Worm (Caenorhabditis elegans) whole organism, midembryonic: ENCODE measurements around the gene Y54G2A.32.

Experiments
- T22C8.4 ChIP-seq: fragments of 200-800 bp; sonication (Bioruptor generic); IDR thresholded peaks from 2 replicates; pipeline ENCODE4 v1.3.6; 2022; ENCODE audit warnings: missing genetic modification characterization, missing compliant biosample characterization
- flt-1 ChIP-seq: fragments of 200-800 bp; sonication (Bioruptor generic); IDR thresholded peaks from 2 replicates; pipeline ENCODE4 v1.3.6; 2022; ENCODE audit warnings: missing genetic modification characterization, missing compliant biosample characterization
- klf-2 ChIP-seq: fragments of 200-800 bp; sonication (Bioruptor generic); conservative IDR thresholded peaks from 2 replicates; pipeline ENCODE4 v1.3.6; 2022; ENCODE audit warnings: missing genetic modification reagents, missing genetic modification characterization, missing compliant biosample characterization
- med-1 ChIP-seq: sonication (generic microtip); optimal IDR thresholded peaks from 2 replicates; lab custom pipeline; 2017; ENCODE audit warnings: missing genetic modification characterization, mild to moderate bottlenecking, missing compliant biosample characterization, antibody characterized with exemption, missing genetic modification reagents; ENCODE audit not compliant: insufficient read depth
- ref-1 ChIP-seq: fragments of 200-800 bp; sonication (Bioruptor generic); conservative IDR thresholded peaks from 2 replicates; pipeline ENCODE4 v1.3.6; 2022; ENCODE audit warnings: missing genetic modification reagents, missing genetic modification characterization, missing compliant biosample characterization
- tab-1 ChIP-seq: fragments of 200-800 bp; sonication (Bioruptor generic); IDR thresholded peaks from 2 replicates; pipeline ENCODE4 v1.3.6; 2022; ENCODE audit warnings: missing genetic modification characterization, missing compliant biosample characterization
- ztf-29 ChIP-seq: fragments of 200-800 bp; sonication (Bioruptor generic); IDR thresholded peaks from 2 replicates; pipeline ENCODE4 v1.3.6; 2022; ENCODE audit warnings: missing genetic modification reagents, missing genetic modification characterization, missing compliant biosample characterization

- TF ChIP-seq tab-1 (GFP tag; lab: Robert Waterston, UW) = no peak
- TF ChIP-seq klf-2 (GFP tag; lab: Robert Waterston, UW) = no peak
- TF ChIP-seq T22C8.4 (GFP tag; lab: Robert Waterston, UW) = no peak
- TF ChIP-seq ref-1 (GFP tag; lab: Robert Waterston, UW) = no peak
- TF ChIP-seq med-1 (GFP tag; lab: Kevin White, UChicago) = no peak
- TF ChIP-seq flt-1 = no peak
- no peak for TF ChIP-seq ztf-29
Measured at ce11 chrIV:2762380-2762779, 41.4 kb upstream of the Y54G2A.32 start, which contains the start of gene Y54G2A.77.
